Worm (Caenorhabditis elegans): ENCODE results near the gene sgn-1.
A peak's percentile ranks its signal among the peaks of the same experiment; 100 is the strongest.

The sgn-1 gene

DNA sequence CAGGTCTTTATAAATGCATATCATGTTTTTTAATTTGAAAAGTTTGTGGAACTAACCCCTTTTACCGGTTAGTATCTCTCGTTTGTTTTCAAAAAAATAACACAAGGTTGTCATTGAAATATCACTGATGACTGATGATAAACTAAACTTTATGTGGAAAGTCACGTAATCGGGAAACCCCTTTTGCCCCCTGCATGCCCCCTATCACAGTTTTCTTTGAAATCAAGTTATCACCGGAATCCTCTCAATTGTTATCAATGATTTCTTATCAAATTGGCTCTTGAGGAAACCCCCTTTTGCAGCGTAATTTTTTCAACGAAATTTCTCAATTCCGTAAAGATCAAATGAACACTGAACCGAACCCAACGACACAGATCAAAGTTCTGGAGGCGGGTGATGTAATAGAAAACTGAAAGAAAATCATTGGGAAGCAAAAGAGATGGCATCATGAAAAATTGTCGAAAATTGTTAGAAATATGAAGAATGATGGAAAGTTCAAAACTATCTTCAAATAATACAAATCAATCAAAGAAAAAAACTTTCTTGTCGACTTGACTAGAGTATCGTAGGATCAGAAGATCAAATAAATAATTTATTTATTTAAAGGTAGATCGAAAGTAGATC, 43.0 kb downstream of the sgn-1 start:
- TF ChIP-seq ceh-82 (tag; optimal IDR thresholded peaks at IDR 0.05) (no peak), nhr-6 (tag; optimal IDR thresholded peaks at IDR 0.05) (peak; percentile 34), gmeb-1 (tag; optimal IDR thresholded peaks at IDR 0.05) (peak; percentile 14), lsy-2 (tag; optimal IDR thresholded peaks at IDR 0.05) (peak in 1 of 2 experiments; percentile 40), R02D3.7 (tag; optimal IDR thresholded peaks at IDR 0.05) (no peak), C34F6.9 (tag; optimal IDR thresholded peaks at IDR 0.05) (no peak), nhr-11 (tag; optimal IDR thresholded peaks at IDR 0.05) (no peak), F13H6.1 (tag; optimal IDR thresholded peaks at IDR 0.05) (peak; percentile 42), nhr-21 (tag; optimal IDR thresholded peaks at IDR 0.05) (peak; percentile 63), ZK546.5 (tag; optimal IDR thresholded peaks at IDR 0.05) (no peak), fos-1 (tag; optimal IDR thresholded peaks at IDR 0.05) (peak; percentile 77), egl-27 (tag; optimal IDR thresholded peaks at IDR 0.05) (peak; percentile 38), mdl-1 (tag; optimal IDR thresholded peaks at IDR 0.05) (peak; percentile 58 to 62), nhr-129 (tag; optimal IDR thresholded peaks at IDR 0.05) (peak; percentile 41), snpc-4 (tag; optimal IDR thresholded peaks at IDR 0.05) (no peak), nhr-23 (tag; optimal IDR thresholded peaks at IDR 0.05) (no peak), nhr-25 (tag; optimal IDR thresholded peaks at IDR 0.05) (peak; percentile 77), sma-9 (GFP tag; optimal IDR thresholded peaks at IDR 0.05) (peak; percentile 99), sma-9 (tag; optimal IDR thresholded peaks at IDR 0.05) (no peak), blmp-1 (tag; optimal IDR thresholded peaks at IDR 0.05; ENCODE audit: insufficient read depth) (peak; percentile 39), Y55F3AM.14 (GFP tag; optimal IDR thresholded peaks at IDR 0.05) (peak; percentile 46), lin-13 (GFP tag; optimal IDR thresholded peaks at IDR 0.05) (peak; percentile 5), crh-2 (tag; optimal IDR thresholded peaks at IDR 0.05) (peak; percentile 79)

ce11 chrII:8738955-8739354, 44.5 kb downstream of the sgn-1 start:
- TF ChIP-seq sma-9 (GFP tag; optimal IDR thresholded peaks at IDR 0.05) = peak; percentile 73
- TF ChIP-seq sma-9 (tag; optimal IDR thresholded peaks at IDR 0.05) = no peak
- peak; percentile 10 for TF ChIP-seq lin-13 (GFP tag; optimal IDR thresholded peaks at IDR 0.05)
- TF ChIP-seq gmeb-1 (tag; optimal IDR thresholded peaks at IDR 0.05) = no peak
- no peak for TF ChIP-seq ceh-16 (tag; optimal IDR thresholded peaks at IDR 0.05)
- no peak for TF ChIP-seq ztf-1 (GFP tag; conservative IDR thresholded peaks at IDR 0.05)
- TF ChIP-seq snpc-4 (tag; optimal IDR thresholded peaks at IDR 0.05) = no peak
- TF ChIP-seq crh-2 (tag; optimal IDR thresholded peaks at IDR 0.05) = peak; percentile 35
- TF ChIP-seq fos-1 (tag; optimal IDR thresholded peaks at IDR 0.05) = no peak
- TF ChIP-seq nhr-25 (tag; optimal IDR thresholded peaks at IDR 0.05) = no peak
- TF ChIP-seq elt-3 (tag; optimal IDR thresholded peaks at IDR 0.05) = no peak
- TF ChIP-seq nhr-237 (tag; optimal IDR thresholded peaks at IDR 0.05) = no peak
- TF ChIP-seq nhr-77 (tag; optimal IDR thresholded peaks at IDR 0.05) = no peak
- no peak for TF ChIP-seq blmp-1 (tag; optimal IDR thresholded peaks at IDR 0.05; ENCODE audit: insufficient read depth)
- no peak for TF ChIP-seq peb-1 (tag; optimal IDR thresholded peaks at IDR 0.05)
- TF ChIP-seq R02D3.7 (tag; optimal IDR thresholded peaks at IDR 0.05) = no peak
- no peak for TF ChIP-seq lin-39 (tag; optimal IDR thresholded peaks at IDR 0.05)
- no peak for TF ChIP-seq nhr-12 (tag; optimal IDR thresholded peaks at IDR 0.05)
- no peak for TF ChIP-seq unc-39 (tag; optimal IDR thresholded peaks at IDR 0.05)
- TF ChIP-seq ceh-82 (tag; optimal IDR thresholded peaks at IDR 0.05) = no peak
- TF ChIP-seq sem-4 (tag; optimal IDR thresholded peaks at IDR 0.05) = no peak
- no peak for TF ChIP-seq Y55F3AM.14 (GFP tag; optimal IDR thresholded peaks at IDR 0.05)
- TF ChIP-seq ztf-4 (tag; optimal IDR thresholded peaks at IDR 0.05) = peak; percentile 3

DNA sequence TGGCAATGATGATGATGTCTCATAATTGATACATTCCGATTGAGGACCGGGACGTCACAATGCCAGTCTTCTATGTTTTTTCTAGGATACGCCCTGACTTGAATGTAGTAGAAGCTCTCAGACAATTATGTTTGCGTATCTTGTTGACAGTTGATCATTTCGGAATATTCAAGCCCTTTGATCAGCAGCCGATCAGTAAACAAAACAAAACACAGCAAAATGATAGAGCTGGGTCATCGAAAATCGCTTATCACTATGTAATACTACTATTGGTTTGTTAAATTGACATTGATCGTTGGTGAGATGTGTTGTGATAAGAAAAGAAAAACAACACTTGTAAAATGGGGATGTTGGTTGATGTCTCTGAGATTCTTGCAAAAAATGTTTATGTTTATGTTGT, 45.2 kb downstream of the sgn-1 start:
- TF ChIP-seq ceh-82 (tag; optimal IDR thresholded peaks at IDR 0.05) = no peak
- no peak for TF ChIP-seq alr-1 (tag; optimal IDR thresholded peaks at IDR 0.05)
- no peak for TF ChIP-seq mdl-1 (tag; optimal IDR thresholded peaks at IDR 0.05)
- no peak for TF ChIP-seq nhr-10 (tag; optimal IDR thresholded peaks at IDR 0.05)
- no peak for TF ChIP-seq nhr-6 (tag; optimal IDR thresholded peaks at IDR 0.05)
- TF ChIP-seq nhr-129 (tag; optimal IDR thresholded peaks at IDR 0.05) = no peak
- no peak for TF ChIP-seq crh-2 (tag; optimal IDR thresholded peaks at IDR 0.05)
- TF ChIP-seq skn-1 (tag; optimal IDR thresholded peaks at IDR 0.05) = no peak
- TF ChIP-seq ztf-1 (GFP tag; conservative IDR thresholded peaks at IDR 0.05) = no peak
- TF ChIP-seq nhr-21 (tag; optimal IDR thresholded peaks at IDR 0.05) = no peak
- no peak for TF ChIP-seq nhr-25 (tag; optimal IDR thresholded peaks at IDR 0.05)
- TF ChIP-seq egl-27 (tag; optimal IDR thresholded peaks at IDR 0.05) = no peak
- no peak for TF ChIP-seq gmeb-1 (tag; optimal IDR thresholded peaks at IDR 0.05)
- TF ChIP-seq ZK546.5 (tag; optimal IDR thresholded peaks at IDR 0.05) = no peak
- no peak for TF ChIP-seq unc-55 (GFP tag; optimal IDR thresholded peaks at IDR 0.05)

All from whole organism, L2 larva.